Fruit fly (Drosophila melanogaster): ENCODE measurements around the gene CG13474.

Gene CG13474

DNA sequence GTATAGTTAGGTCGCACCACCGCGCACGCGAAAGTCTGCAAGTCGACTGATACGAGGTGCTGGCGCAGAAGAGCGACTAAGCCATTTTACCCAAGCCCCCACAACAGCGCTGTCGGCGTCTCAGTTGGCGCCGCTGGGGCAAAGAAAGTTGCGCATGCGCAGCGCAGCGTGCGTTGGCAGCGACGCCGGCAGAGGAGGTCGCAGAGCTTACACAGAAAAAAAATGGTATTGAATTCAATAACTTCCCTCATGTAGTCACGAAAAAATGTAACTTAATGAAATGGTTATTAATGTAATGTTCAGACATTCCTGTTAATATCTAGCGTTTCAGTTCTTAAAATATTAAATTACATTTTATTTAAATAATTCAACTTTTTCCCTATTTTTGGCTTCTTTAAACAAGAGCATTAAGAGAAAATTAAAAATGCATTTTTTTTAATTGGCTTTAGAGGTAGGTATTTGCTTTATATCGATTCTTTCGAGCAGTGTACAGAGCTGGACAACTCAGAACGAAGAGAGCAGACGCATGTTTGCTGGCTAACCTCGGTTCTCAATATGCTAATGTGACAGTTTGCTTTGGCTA is 18.7 kb downstream of the CG13474 start, which contains the start of gene CG4914 (continued):
- TF ChIP-seq mam (GFP tag; optimal IDR thresholded peaks at IDR 0.05): peak; percentile 7
- TF ChIP-seq crc (GFP tag; optimal IDR thresholded peaks at IDR 0.05): no peak
- no peak for TF ChIP-seq knrl (GFP tag; IDR thresholded peaks at IDR 0.05; ENCODE audit: partially characterized antibody)
- 0 out of 2 replicates have a peak, but pooled peaks have one; percentile 22 for TF ChIP-seq CG7372 (GFP tag; IDR thresholded peaks at IDR 0.05)
- TF ChIP-seq p53 (GFP tag; optimal IDR thresholded peaks at IDR 0.05): no peak
- TF ChIP-seq CG16779 (GFP tag; IDR thresholded peaks at IDR 0.05): 0 out of 2 replicates have a peak, but pooled peaks have one; percentile 47
- TF ChIP-seq CG30020 (tag; optimal IDR thresholded peaks at IDR 0.05): peak; percentile 61
- TF ChIP-seq Antp (GFP tag; optimal IDR thresholded peaks at IDR 0.05): no peak
- no peak for TF ChIP-seq fd64A (GFP tag; optimal IDR thresholded peaks at IDR 0.05)
- peak; percentile 92 for TF ChIP-seq CG31441 (GFP tag; IDR thresholded peaks at IDR 0.05)
- TF ChIP-seq phol (tag; optimal IDR thresholded peaks at IDR 0.05): peak; percentile 91
- no peak for TF ChIP-seq CG13624 (GFP tag; optimal IDR thresholded peaks at IDR 0.05)
- TF ChIP-seq toy (GFP tag; IDR thresholded peaks at IDR 0.05): no peak
- TF ChIP-seq insv (GFP tag; optimal IDR thresholded peaks at IDR 0.05): no peak
- TF ChIP-seq CG3838 (GFP tag; optimal IDR thresholded peaks at IDR 0.05): no peak
- TF ChIP-seq CG30431 (GFP tag; optimal IDR thresholded peaks at IDR 0.05): peak; percentile 66
- no peak for TF ChIP-seq nerfin-2 (GFP tag; IDR thresholded peaks at IDR 0.05; ENCODE audit: partially characterized antibody)
- peak; percentile 80 for TF ChIP-seq CG3407 (GFP tag; optimal IDR thresholded peaks at IDR 0.05)
- peak; percentile 88 for TF ChIP-seq CG33557 (GFP tag; optimal IDR thresholded peaks at IDR 0.05)
- peak; percentile 55 for TF ChIP-seq CG17568 (GFP tag; optimal IDR thresholded peaks at IDR 0.05)
- peak; percentile 37 for TF ChIP-seq CG18764 (GFP tag; optimal IDR thresholded peaks at IDR 0.05)
- no peak for TF ChIP-seq Fer2 (tag; optimal IDR thresholded peaks at IDR 0.05)
- TF ChIP-seq CG1792 (GFP tag; optimal IDR thresholded peaks at IDR 0.05): no peak
- peak; percentile 31 for TF ChIP-seq CG31388 (GFP tag; optimal IDR thresholded peaks at IDR 0.05)
- peak; percentile 55; the same call in 1 of the 2 replicates for TF ChIP-seq CG17328 (GFP tag; IDR thresholded peaks at IDR 0.05)
- TF ChIP-seq CG2875 (GFP tag; optimal IDR thresholded peaks at IDR 0.05): peak; percentile 74
- TF ChIP-seq otp (GFP tag; IDR thresholded peaks at IDR 0.05): 0 out of 3 replicates have a peak, but pooled peaks have one; percentile 46
- peak; percentile 77 for TF ChIP-seq CG6689 (GFP tag; IDR thresholded peaks at IDR 0.05)
- TF ChIP-seq CG31224 (GFP tag; IDR thresholded peaks at IDR 0.05): peak; percentile 55
- TF ChIP-seq vvl (GFP tag; IDR thresholded peaks at IDR 0.05): peak; percentile 76
- no peak for TF ChIP-seq Bdp1 (GFP tag; optimal IDR thresholded peaks at IDR 0.05)
- TF ChIP-seq Meics (GFP tag; optimal IDR thresholded peaks at IDR 0.05): peak; percentile 64
- peak; percentile 74 for TF ChIP-seq lab (GFP tag; optimal IDR thresholded peaks at IDR 0.05)
- TF ChIP-seq CG15011 (GFP tag; optimal IDR thresholded peaks at IDR 0.05): peak; percentile 59
- peak; percentile 13 for TF ChIP-seq CG18011 (GFP tag; optimal IDR thresholded peaks at IDR 0.05)
- TF ChIP-seq PHDP (tag; optimal IDR thresholded peaks at IDR 0.05): peak; percentile 82
- peak; percentile 54 for TF ChIP-seq CG6654 (GFP tag; optimal IDR thresholded peaks at IDR 0.05)
- TF ChIP-seq Bgb (GFP tag; IDR thresholded peaks at IDR 0.05; ENCODE audit: partially characterized antibody): no peak
- no peak for TF ChIP-seq Neu2 (GFP tag; optimal IDR thresholded peaks at IDR 0.05; ENCODE audit: borderline replicate concordance)
- TF ChIP-seq Spps (tag; optimal IDR thresholded peaks at IDR 0.05): peak; percentile 77
- peak; percentile 72 for TF ChIP-seq tin (GFP tag; optimal IDR thresholded peaks at IDR 0.05)
- TF ChIP-seq MTF-1 (GFP tag; optimal IDR thresholded peaks at IDR 0.05; ENCODE audit: borderline replicate concordance): no peak
- TF ChIP-seq E2f2 (GFP tag; IDR thresholded peaks at IDR 0.05): no peak; the same call in 1 of the 2 replicates
- TF ChIP-seq Hr51 (GFP tag; optimal IDR thresholded peaks at IDR 0.05): peak in 1 of 2 experiments; percentile 76
- peak; percentile 14 for TF ChIP-seq chn (GFP tag; optimal IDR thresholded peaks at IDR 0.05)
- TF ChIP-seq Doc3 (GFP tag; IDR thresholded peaks at IDR 0.05; ENCODE audit: partially characterized antibody): no peak
- TF ChIP-seq CG10321 (GFP tag; IDR thresholded peaks at IDR 0.05): no peak
- TF ChIP-seq ash1 (GFP tag; optimal IDR thresholded peaks at IDR 0.05): no peak
- TF ChIP-seq bcd (GFP tag; optimal IDR thresholded peaks at IDR 0.05): peak; percentile 77

All from whole organism, embryonic.